Fruit fly (Drosophila melanogaster) whole organism, embryonic: ENCODE data around the gene NetB.

ENCODE experiments used
- Abd-B ChIP-seq: fragments of 200-800 bp; sonication (Bioruptor generic); optimal IDR thresholded peaks from 2 replicates; lab custom pipeline; 2018; ENCODE audit warnings: missing biosample characterization, mild to moderate bottlenecking, missing genetic modification characterization, moderate library complexity
- Atf-2 ChIP-seq: fragments of 200-800 bp; sonication (Bioruptor generic); optimal IDR thresholded peaks from 2 replicates; lab custom pipeline; 2016; ENCODE audit warnings: missing biosample characterization, missing genetic modification characterization
- CG10147 ChIP-seq: fragments of 200-800 bp; sonication (Bioruptor generic); optimal IDR thresholded peaks from 2 replicates; lab custom pipeline; 2019; ENCODE audit warnings: missing biosample characterization, mild to moderate bottlenecking, missing genetic modification characterization, moderate library complexity
- CG10209 ChIP-seq: fragments of 200-800 bp; sonication (Bioruptor generic); optimal IDR thresholded peaks from 3 replicates; lab custom pipeline; 2017; ENCODE audit warnings: missing biosample characterization, mild to moderate bottlenecking, missing genetic modification characterization, missing genetic modification reagents
- CG10267 ChIP-seq: fragments of 200-800 bp; sonication (Bioruptor generic); optimal IDR thresholded peaks from 2 replicates; lab custom pipeline; 2018; ENCODE audit warnings: missing biosample characterization, mild to moderate bottlenecking, missing genetic modification characterization, moderate library complexity
- CG10462 ChIP-seq: fragments of 200-800 bp; sonication (Bioruptor generic); optimal IDR thresholded peaks from 2 replicates; lab custom pipeline; 2016; ENCODE audit warnings: missing biosample characterization, missing genetic modification characterization
- CG11456 ChIP-seq: fragments of 200-800 bp; sonication (Bioruptor generic); IDR thresholded peaks from 3 replicates; pipeline ENCODE4 v1.3.6; 2022; ENCODE audit warnings: missing biosample characterization, missing genetic modification characterization
- CG12219 ChIP-seq: fragments of 200-800 bp; sonication (Bioruptor generic); optimal IDR thresholded peaks from 3 replicates; lab custom pipeline; 2018; ENCODE audit warnings: missing biosample characterization, mild to moderate bottlenecking, missing genetic modification characterization
- CG1233 ChIP-seq: fragments of 200-800 bp; sonication (Bioruptor generic); optimal IDR thresholded peaks from 4 replicates; lab custom pipeline; 2018; ENCODE audit warnings: missing biosample characterization, mild to moderate bottlenecking, missing genetic modification characterization
- CG13424 ChIP-seq: fragments of 200-800 bp; sonication (Bioruptor generic); optimal IDR thresholded peaks from 2 replicates; lab custom pipeline; 2019; ENCODE audit warnings: missing biosample characterization, mild to moderate bottlenecking, missing genetic modification characterization, moderate library complexity
- CG13775 ChIP-seq: fragments of 200-800 bp; sonication (Bioruptor generic); optimal IDR thresholded peaks from 3 replicates; lab custom pipeline; 2017; ENCODE audit warnings: missing biosample characterization, mild to moderate bottlenecking, missing genetic modification characterization
- CG15696 ChIP-seq: fragments of 200-800 bp; sonication (Bioruptor generic); optimal IDR thresholded peaks from 2 replicates; lab custom pipeline; 2019; ENCODE audit warnings: missing biosample characterization, mild to moderate bottlenecking, missing genetic modification characterization, moderate library complexity
- CG17361 ChIP-seq: fragments of 200-800 bp; sonication (Bioruptor generic); IDR thresholded peaks from 3 replicates; pipeline ENCODE4 v1.3.6; 2022; ENCODE audit warnings: missing biosample characterization, missing genetic modification characterization
- CG30020 ChIP-seq: fragments of 200-800 bp; optimal IDR thresholded peaks from 2 replicates; lab custom pipeline; 2019; ENCODE audit warnings: missing biosample characterization, mild to moderate bottlenecking, missing genetic modification characterization, moderate library complexity
- CG31441 ChIP-seq: fragments of 200-800 bp; sonication (Bioruptor generic); IDR thresholded peaks from 2 replicates; pipeline ENCODE4 v1.3.6; 2022; ENCODE audit warnings: missing biosample characterization, missing genetic modification characterization
- CG3281 ChIP-seq: fragments of 200-800 bp; sonication (Bioruptor generic); optimal IDR thresholded peaks from 3 replicates; lab custom pipeline; 2017; ENCODE audit warnings: missing biosample characterization, mild to moderate bottlenecking, missing genetic modification characterization
- CG33557 ChIP-seq: fragments of 200-800 bp; sonication (Bioruptor generic); optimal IDR thresholded peaks from 2 replicates; lab custom pipeline; 2019; ENCODE audit warnings: missing biosample characterization, mild to moderate bottlenecking, missing genetic modification characterization, moderate library complexity
- CG4282 ChIP-seq: fragments of 200-800 bp; sonication (Bioruptor generic); optimal IDR thresholded peaks from 2 replicates; lab custom pipeline; 2016; ENCODE audit warnings: missing biosample characterization, missing genetic modification characterization
- CG4328 ChIP-seq: fragments of 200-800 bp; sonication (Bioruptor generic); optimal IDR thresholded peaks from 3 replicates; lab custom pipeline; 2017; ENCODE audit warnings: missing biosample characterization, missing genetic modification reagents, missing genetic modification characterization
- CG4730 ChIP-seq: fragments of 200-800 bp; sonication (Bioruptor generic); IDR thresholded peaks from 2 replicates; pipeline ENCODE4 v1.3.6; 2022; ENCODE audit warnings: missing biosample characterization, missing genetic modification characterization
- CG7372 ChIP-seq: fragments of 200-800 bp; sonication (Bioruptor generic); IDR thresholded peaks from 2 replicates; pipeline ENCODE4 v1.3.6; 2022; ENCODE audit warnings: missing biosample characterization, missing genetic modification characterization
- CG7839 ChIP-seq: fragments of 200-800 bp; sonication (Bioruptor generic); optimal IDR thresholded peaks from 3 replicates; lab custom pipeline; 2018; ENCODE audit warnings: missing biosample characterization, mild to moderate bottlenecking, missing genetic modification characterization, moderate library complexity
- CoRest ChIP-seq: fragments of 200-800 bp; sonication (Bioruptor generic); optimal IDR thresholded peaks from 3 replicates; lab custom pipeline; 2018; ENCODE audit warnings: missing biosample characterization, mild to moderate bottlenecking, missing genetic modification characterization, moderate library complexity
- CrebB ChIP-seq: fragments of 200-800 bp; sonication (Bioruptor generic); optimal IDR thresholded peaks from 3 replicates; lab custom pipeline; 2018; ENCODE audit warnings: missing biosample characterization, mild to moderate bottlenecking, missing genetic modification characterization
- D19B ChIP-seq: fragments of 200-800 bp; sonication (Bioruptor generic); optimal IDR thresholded peaks from 2 replicates; lab custom pipeline; 2017; ENCODE audit warnings: missing biosample characterization, mild to moderate bottlenecking, missing genetic modification characterization
- Dek ChIP-seq: fragments of 200-800 bp; sonication (Bioruptor generic); optimal IDR thresholded peaks from 3 replicates; lab custom pipeline; 2019; ENCODE audit warnings: missing biosample characterization, mild to moderate bottlenecking, missing genetic modification characterization, moderate library complexity
- Dip3 ChIP-seq: fragments of 200-800 bp; sonication (Bioruptor generic); optimal IDR thresholded peaks from 3 replicates; lab custom pipeline; 2016; ENCODE audit warnings: missing biosample characterization, missing genetic modification characterization
- Ets65A ChIP-seq: fragments of 200-800 bp; sonication (Bioruptor generic); peaks from one replicate; lab custom pipeline; 2016; ENCODE audit warnings: missing biosample characterization, missing genetic modification characterization
- HLH3B ChIP-seq: fragments of 200-800 bp; sonication (Bioruptor generic); IDR thresholded peaks from 2 replicates; pipeline ENCODE4 v1.3.6; 2022; ENCODE audit warnings: missing biosample characterization, missing genetic modification characterization
- Hr3 ChIP-seq: fragments of 200-800 bp; sonication (Bioruptor generic); optimal IDR thresholded peaks from 3 replicates; lab custom pipeline; 2016; ENCODE audit warnings: missing biosample characterization, missing genetic modification characterization
- Myb ChIP-seq: fragments of 200-800 bp; sonication (Bioruptor generic); optimal IDR thresholded peaks from 2 replicates; lab custom pipeline; 2016; ENCODE audit warnings: missing biosample characterization, missing genetic modification characterization
- Nf-YC ChIP-seq: fragments of 200-800 bp; optimal IDR thresholded peaks from 3 replicates; lab custom pipeline; 2019; ENCODE audit warnings: missing biosample characterization, mild to moderate bottlenecking, missing genetic modification characterization, moderate library complexity
- Opbp ChIP-seq: fragments of 200-800 bp; sonication (Bioruptor generic); IDR thresholded peaks from 3 replicates; pipeline ENCODE4 v1.3.6; 2022; ENCODE audit warnings: missing biosample characterization, missing genetic modification characterization; ENCODE audit not compliant: partially characterized antibody
- Sox102F ChIP-seq: fragments of 200-800 bp; sonication (Bioruptor generic); optimal IDR thresholded peaks from 2 replicates; lab custom pipeline; 2018; ENCODE audit warnings: missing biosample characterization, mild to moderate bottlenecking, missing genetic modification characterization, moderate library complexity
- Sry-δ ChIP-seq: fragments of 200-800 bp; sonication (Bioruptor generic); optimal IDR thresholded peaks from 2 replicates; lab custom pipeline; 2016; ENCODE audit warnings: missing biosample characterization, missing genetic modification characterization
- Ssrp ChIP-seq: fragments of 200-800 bp; sonication (Bioruptor generic); optimal IDR thresholded peaks from 2 replicates; lab custom pipeline; 2018; ENCODE audit warnings: missing biosample characterization, mild to moderate bottlenecking, missing genetic modification characterization, moderate library complexity
- Tbp ChIP-seq: fragments of >200 bp; optimal IDR thresholded peaks from 2 replicates; lab custom pipeline; 2018; ENCODE audit warnings: missing biosample characterization, missing genetic modification characterization
- az2 ChIP-seq: fragments of 200-800 bp; sonication (Bioruptor generic); optimal IDR thresholded peaks from 3 replicates; lab custom pipeline; 2016; ENCODE audit warnings: missing biosample characterization, missing genetic modification characterization
- btn ChIP-seq: fragments of 200-800 bp; sonication (Bioruptor generic); optimal IDR thresholded peaks from 2 replicates; lab custom pipeline; 2016; ENCODE audit warnings: missing biosample characterization, missing genetic modification characterization
- da ChIP-seq: fragments of 200-800 bp; sonication (Bioruptor generic); optimal IDR thresholded peaks from 2 replicates; lab custom pipeline; 2016; ENCODE audit warnings: missing biosample characterization, missing genetic modification characterization
- eve ChIP-seq, 2 experiments: fragments of >200 bp; optimal IDR thresholded peaks; 2 replicates each; lab custom pipeline; 2017; ENCODE audit warnings: missing biosample characterization in 2 of 2, missing genetic modification characterization in 2 of 2
- grn ChIP-seq: fragments of 200-800 bp; sonication (Bioruptor generic); optimal IDR thresholded peaks from 3 replicates; lab custom pipeline; 2017; ENCODE audit warnings: missing biosample characterization, missing genetic modification characterization
- her ChIP-seq: fragments of 200-800 bp; sonication (Bioruptor generic); optimal IDR thresholded peaks from 2 replicates; lab custom pipeline; 2016; ENCODE audit warnings: missing biosample characterization, missing genetic modification characterization
- lola ChIP-seq, 3 experiments: fragments of >200 bp in 2 of 3; fragments of 200-800 bp in 1 of 3; sonication (Bioruptor generic) in 1 of 3; optimal IDR thresholded peaks; 2 replicates each; lab custom pipeline; 2017 to 2019; ENCODE audit warnings: missing biosample characterization in 3 of 3, missing genetic modification characterization in 3 of 3, mild to moderate bottlenecking in 1 of 3, moderate library complexity in 1 of 3
- luna ChIP-seq: fragments of 200-800 bp; sonication (Bioruptor generic); optimal IDR thresholded peaks from 2 replicates; lab custom pipeline; 2016; ENCODE audit warnings: missing biosample characterization, missing genetic modification characterization
- nerfin-1 ChIP-seq: fragments of 200-800 bp; sonication (Bioruptor generic); optimal IDR thresholded peaks from 3 replicates; lab custom pipeline; 2019; ENCODE audit warnings: missing biosample characterization, mild to moderate bottlenecking, missing genetic modification characterization, moderate library complexity
- odd ChIP-seq: fragments of 200-800 bp; sonication (Bioruptor generic); optimal IDR thresholded peaks from 2 replicates; lab custom pipeline; 2017; ENCODE audit warnings: missing biosample characterization, mild to moderate bottlenecking, missing genetic modification characterization
- rib ChIP-seq: fragments of 200-800 bp; sonication (Bioruptor generic); IDR thresholded peaks from 2 replicates; pipeline ENCODE4 v1.3.6; 2022; ENCODE audit warnings: missing biosample characterization, missing genetic modification characterization
- sens ChIP-seq: fragments of 200-800 bp; sonication (Bioruptor generic); peaks from one replicate; lab custom pipeline; 2016; ENCODE audit warnings: missing biosample characterization, missing genetic modification characterization
- tgo ChIP-seq: fragments of 200-800 bp; sonication (Bioruptor generic); IDR thresholded peaks from 3 replicates; pipeline ENCODE4 v1.3.6; 2022; ENCODE audit warnings: missing biosample characterization, missing genetic modification characterization

The NetB gene

DNA sequence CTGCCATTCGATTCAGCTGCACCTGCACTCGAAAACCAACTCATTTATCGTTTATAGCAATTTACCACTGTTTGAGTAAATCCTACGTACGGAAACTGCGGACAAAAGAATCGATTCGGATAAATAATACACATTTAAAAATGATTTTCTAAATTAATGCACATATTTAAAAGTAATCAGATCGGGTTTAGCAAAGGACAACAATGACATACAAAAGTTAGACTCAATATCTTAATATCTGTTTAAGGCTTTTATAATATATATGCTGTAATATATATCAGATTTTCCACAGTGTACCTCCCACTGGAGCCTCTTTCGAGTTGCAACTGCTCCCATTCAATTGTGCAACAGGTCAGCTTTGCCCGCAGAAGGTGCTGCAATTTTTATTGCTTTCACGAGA, 71.0 kb downstream of the NetB start:
- TF ChIP-seq CG10209 (GFP tag; lab: Kevin White, UChicago): no peak
- TF ChIP-seq lola (GFP tag; optimal IDR thresholded peaks at IDR 0.05; lab: Kevin White, UChicago): no peak
- no peak for TF ChIP-seq Atf-2 (GFP tag; lab: Kevin White, UChicago)
- TF ChIP-seq, all 482 proteins: peak for 0

DNA sequence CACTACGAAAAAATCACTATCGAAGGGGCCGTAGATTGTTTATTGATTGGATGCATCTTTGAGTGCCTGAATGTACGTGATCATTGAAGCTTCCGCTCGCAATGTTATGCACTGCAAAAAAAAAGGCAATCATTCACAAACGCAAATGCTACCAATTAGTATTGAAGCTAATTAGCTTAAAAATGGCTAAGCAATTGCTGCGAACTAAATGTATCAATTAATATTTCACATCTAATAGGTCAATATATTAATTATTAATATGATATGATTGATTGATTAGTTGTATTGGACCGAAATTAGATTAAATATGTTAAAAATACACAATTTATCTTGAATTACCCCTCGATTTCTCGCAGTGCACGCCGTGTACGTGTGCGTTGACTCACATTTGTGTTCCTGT, 79.9 kb downstream of the NetB start:
- TF ChIP-seq CoRest (tag; lab: Kevin White, UChicago): peak; percentile 47
- peak; percentile 11 for TF ChIP-seq CG10267
- TF ChIP-seq CG1233: peak; percentile 34
- no peak for TF ChIP-seq Opbp (GFP tag; lab: Robert Waterston, UW)
- peak; percentile 62; the same call in 1 of the 2 replicates for TF ChIP-seq CG31441 (GFP tag; lab: Robert Waterston, UW)
- peak; percentile 68 for TF ChIP-seq Ets65A
- no peak for TF ChIP-seq CG4328 (GFP tag; lab: Kevin White, UChicago)
- no peak for TF ChIP-seq D19B
- TF ChIP-seq CG3281: peak; percentile 7
- peak in 1 of 2 experiments; percentile 46 for TF ChIP-seq eve (GFP tag; optimal IDR thresholded peaks at IDR 0.05; lab: Kevin White, UChicago)
- TF ChIP-seq Dip3: no peak
- no peak for TF ChIP-seq HLH3B
- no peak for TF ChIP-seq luna (GFP tag; lab: Kevin White, UChicago)
- TF ChIP-seq CG30020: no peak
- TF ChIP-seq Nf-YC (tag; lab: Kevin White, UChicago): no peak
- no peak for TF ChIP-seq CG4282 (GFP tag; lab: Kevin White, UChicago)
- peak; percentile 1 for TF ChIP-seq Hr3 (GFP tag; lab: Kevin White, UChicago)
- no peak for TF ChIP-seq nerfin-1
- peak; percentile 76 for TF ChIP-seq sens
- TF ChIP-seq da (GFP tag; lab: Kevin White, UChicago): no peak
- no peak for TF ChIP-seq CG10462 (GFP tag; lab: Kevin White, UChicago)
- no peak for TF ChIP-seq Myb (GFP tag; lab: Kevin White, UChicago)
- no peak for TF ChIP-seq tgo (GFP tag; lab: Robert Waterston, UW)
- peak; percentile 6 for TF ChIP-seq CG10147 (GFP tag; lab: Kevin White, UChicago)
- no peak for TF ChIP-seq CG7372 (GFP tag; lab: Robert Waterston, UW)
- peak; percentile 63 for TF ChIP-seq CG7839 (tag; lab: Kevin White, UChicago)
- TF ChIP-seq CG4730 (GFP tag; lab: Robert Waterston, UW): no peak
- peak; percentile 20 for TF ChIP-seq az2 (GFP tag; lab: Kevin White, UChicago)
- TF ChIP-seq Abd-B (GFP tag; lab: Kevin White, UChicago): peak; percentile 54
- no peak for TF ChIP-seq Sry-δ (GFP tag; lab: Kevin White, UChicago)
- TF ChIP-seq btn (GFP tag; lab: Kevin White, UChicago): no peak
- TF ChIP-seq rib: no peak
- TF ChIP-seq Tbp (GFP tag; lab: Kevin White, UChicago): no peak
- TF ChIP-seq her (GFP tag; lab: Kevin White, UChicago): no peak
- TF ChIP-seq CG13775 (GFP tag; lab: Kevin White, UChicago): peak; percentile 13
- no peak for TF ChIP-seq CrebB
- TF ChIP-seq Ssrp: peak; percentile 35
- no peak for TF ChIP-seq grn (GFP tag; lab: Kevin White, UChicago)
- TF ChIP-seq Sox102F (GFP tag; lab: Kevin White, UChicago): peak; percentile 51
- peak; percentile 40 for TF ChIP-seq CG13424 (tag; lab: Kevin White, UChicago)
- peak; percentile 70; the same call in 2 of the 3 replicates for TF ChIP-seq CG17361 (GFP tag; lab: Robert Waterston, UW)
- TF ChIP-seq CG33557: no peak
- no peak for TF ChIP-seq odd (GFP tag; lab: Kevin White, UChicago)
- TF ChIP-seq Dek (tag; lab: Kevin White, UChicago): no peak
- no peak for TF ChIP-seq CG11456 (GFP tag; lab: Robert Waterston, UW)
- peak; percentile 3 for TF ChIP-seq CG12219 (GFP tag; lab: Kevin White, UChicago)
- no peak for TF ChIP-seq CG15696
